Worm (Caenorhabditis elegans) whole organism, early embryonic: ENCODE results near the gene tomm-22.

Experiments used
- B0310.2 ChIP-seq: sonication (generic microtip); optimal IDR thresholded peaks from 2 replicates; lab custom pipeline; 2016; ENCODE audit warnings: mild to moderate bottlenecking, missing genetic modification characterization, missing compliant biosample characterization
- F13C5.2 ChIP-seq: sonication (generic microtip); optimal IDR thresholded peaks from 2 replicates; lab custom pipeline; 2017; ENCODE audit warnings: mild to moderate bottlenecking, missing genetic modification characterization, inconsistent platforms, missing compliant biosample characterization
- ama-1 ChIP-seq: fragments of 150-350 bp; optimal IDR thresholded peaks from 2 replicates; lab custom pipeline; 2014
- ceh-36 ChIP-seq: sonication (generic microtip); optimal IDR thresholded peaks from 2 replicates; lab custom pipeline; 2016; ENCODE audit warnings: missing genetic modification characterization, inconsistent platforms, missing compliant biosample characterization
- ets-7 ChIP-seq: sonication (generic microtip); optimal IDR thresholded peaks from 2 replicates; lab custom pipeline; 2016; ENCODE audit warnings: missing genotype, missing genetic modification characterization, missing compliant biosample characterization
- flt-1 ChIP-seq: fragments of 200-800 bp; sonication (Bioruptor generic); IDR thresholded peaks from 2 replicates; pipeline ENCODE4 v1.3.6; 2022; ENCODE audit warnings: missing genetic modification characterization, missing compliant biosample characterization
- hmbx-1 ChIP-seq: sonication (generic microtip); optimal IDR thresholded peaks from 2 replicates; lab custom pipeline; 2016; ENCODE audit warnings: mild to moderate bottlenecking, missing genetic modification characterization, missing compliant biosample characterization
- hmg-4 ChIP-seq: fragments of 200-800 bp; sonication (Bioruptor generic); optimal IDR thresholded peaks from 2 replicates; lab custom pipeline; 2018; ENCODE audit warnings: mild to moderate bottlenecking, missing genetic modification characterization, missing compliant biosample characterization
- hnd-1 ChIP-seq: sonication (generic microtip); optimal IDR thresholded peaks from 2 replicates; lab custom pipeline; 2016; ENCODE audit warnings: missing genetic modification characterization, missing compliant biosample characterization
- scrt-1 ChIP-seq: fragments of 200-800 bp; sonication (Bioruptor generic); IDR thresholded peaks from 2 replicates; pipeline ENCODE4 v1.3.6; 2022; ENCODE audit warnings: missing genetic modification characterization, missing compliant biosample characterization
- sea-1 ChIP-seq: fragments of 200-800 bp; sonication (Bioruptor generic); conservative IDR thresholded peaks from 2 replicates; pipeline ENCODE4 v1.3.6; 2022; ENCODE audit warnings: missing genetic modification characterization, missing compliant biosample characterization
- tbx-11 ChIP-seq: fragments of 200-800 bp; sonication (Bioruptor generic); IDR thresholded peaks from 2 replicates; pipeline ENCODE4 v1.3.6; 2022; ENCODE audit warnings: missing genetic modification characterization, missing compliant biosample characterization
- tbx-37 ChIP-seq: fragments of 200-800 bp; sonication (Bioruptor generic); conservative IDR thresholded peaks from 2 replicates; pipeline ENCODE4 v1.3.6; 2022; ENCODE audit warnings: missing genetic modification reagents, missing genetic modification characterization, missing compliant biosample characterization
- tra-4 ChIP-seq: sonication (generic microtip); optimal IDR thresholded peaks from 2 replicates; lab custom pipeline; 2017; ENCODE audit warnings: missing genetic modification characterization, missing compliant biosample characterization

DNA sequence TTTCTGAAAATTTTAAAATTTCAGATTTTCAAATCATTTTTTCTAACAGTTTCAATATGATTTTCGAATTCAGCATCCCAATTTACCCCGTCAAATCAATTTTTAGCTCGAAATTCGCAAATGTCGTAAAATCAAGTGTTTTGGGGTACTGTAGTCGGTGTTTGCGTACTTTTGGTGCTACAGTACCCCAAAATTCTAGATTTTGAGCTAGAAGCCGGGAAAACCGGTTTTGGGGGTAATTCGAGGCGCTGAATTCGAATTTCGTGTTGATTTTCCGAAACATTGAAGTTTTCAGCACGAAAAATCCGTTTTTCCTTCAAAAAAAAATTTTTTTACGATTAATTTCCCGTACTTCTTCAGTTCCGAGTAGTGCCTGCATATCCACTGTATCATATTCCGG lies 13.9 kb downstream of the tomm-22 start:
- TF ChIP-seq ama-1 (no peak), ceh-36 (tag; lab: Kevin White, UChicago) (no peak), sea-1 (GFP tag; lab: Robert Waterston, UW) (no peak), hmbx-1 (tag; lab: Kevin White, UChicago) (no peak), F13C5.2 (tag; lab: Kevin White, UChicago) (no peak), tbx-11 (GFP tag; lab: Robert Waterston, UW) (no peak), tbx-37 (GFP tag; lab: Robert Waterston, UW) (no peak), scrt-1 (GFP tag; lab: Robert Waterston, UW) (no peak), B0310.2 (tag; lab: Kevin White, UChicago) (no peak), hmg-4 (no peak), tra-4 (no peak), flt-1 (no peak), hnd-1 (tag; lab: Kevin White, UChicago) (no peak), ets-7 (tag; lab: Kevin White, UChicago) (no peak)
